Worm (Caenorhabditis elegans) whole organism, L3 larva: ENCODE data around the gene sqt-3.

ENCODE experiments used
- elt-1 ChIP-seq: fragments of 150-350 bp; optimal IDR thresholded peaks from 2 replicates; lab custom pipeline; 2014; ENCODE audit warnings: missing biosample characterization, missing genetic modification characterization
- fkh-10 ChIP-seq: sonication (generic microtip); optimal IDR thresholded peaks from 2 replicates; lab custom pipeline; 2017; ENCODE audit warnings: missing biosample characterization, missing genetic modification reagents, missing genetic modification characterization
- lin-39 ChIP-seq: fragments of 150-350 bp; optimal IDR thresholded peaks from 2 replicates; lab custom pipeline; 2018; ENCODE audit warnings: missing biosample characterization, missing genetic modification reagents, missing genetic modification characterization
- mdl-1 ChIP-seq: fragments of 150-350 bp; optimal IDR thresholded peaks from 2 replicates; lab custom pipeline; 2014; ENCODE audit warnings: missing biosample characterization, missing genetic modification characterization
- nhr-76 ChIP-seq: fragments of 150-350 bp; sonication (generic microtip); optimal IDR thresholded peaks from 5 replicates; lab custom pipeline; 2014; ENCODE audit warnings: missing biosample characterization, missing genetic modification characterization
- pqm-1 ChIP-seq: fragments of 150-350 bp; optimal IDR thresholded peaks from 2 replicates; lab custom pipeline; 2017; ENCODE audit warnings: missing biosample characterization, missing genetic modification characterization, inconsistent platforms
- unc-39 ChIP-seq: sonication (generic microtip); optimal IDR thresholded peaks from 4 replicates; lab custom pipeline; 2017; ENCODE audit warnings: missing biosample characterization, missing genetic modification characterization
- zag-1 ChIP-seq: fragments of 150-350 bp; optimal IDR thresholded peaks from 2 replicates; lab custom pipeline; 2014; ENCODE audit warnings: missing biosample characterization, missing genetic modification characterization

DNA sequence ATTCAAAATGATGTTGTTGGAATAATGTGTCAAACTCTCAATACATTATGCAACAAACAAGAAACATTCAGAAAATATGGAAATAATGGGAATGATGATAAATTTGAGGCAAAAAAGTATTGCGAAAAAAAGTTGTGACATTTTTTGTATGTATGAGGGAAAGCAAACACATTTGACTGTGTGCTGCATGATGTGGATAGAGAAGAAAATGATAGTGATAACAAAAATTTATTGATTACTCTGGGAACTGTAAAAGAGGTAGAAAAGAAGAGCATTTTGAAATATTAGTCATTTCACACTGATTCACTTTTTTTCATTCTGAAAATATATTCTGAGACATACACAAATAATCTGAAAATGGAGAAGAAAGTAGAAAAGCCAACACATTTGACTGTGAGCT lies 4.7 kb upstream of the sqt-3 start:
- TF ChIP-seq fkh-10 (GFP tag; lab: Kevin White, UChicago) (no peak), mdl-1 (tag; lab: Kevin White, UChicago) (no peak), unc-39 (tag; lab: Kevin White, UChicago) (no peak), pqm-1 (tag; lab: Kevin White, UChicago) (no peak), zag-1 (tag; lab: Kevin White, UChicago) (no peak), lin-39 (tag; lab: Kevin White, UChicago) (no peak), nhr-76 (tag; lab: Kevin White, UChicago) (no peak), elt-1 (tag; lab: Kevin White, UChicago) (no peak)
